Worm (Caenorhabditis elegans) whole organism, young adult: ENCODE measurements around the gene srx-46.

Experiments
- B0035.1 ChIP-seq: sonication (generic microtip); optimal IDR thresholded peaks from 2 replicates; lab custom pipeline; 2016; ENCODE audit warnings: missing genetic modification characterization, mild to moderate bottlenecking, missing compliant biosample characterization, missing genotype, missing genetic modification reagents
- B0336.3 ChIP-seq: fragments of 200-800 bp; sonication (Bioruptor generic); IDR thresholded peaks from 2 replicates; pipeline ENCODE4 v1.3.6; 2022; ENCODE audit warnings: missing genetic modification characterization, missing compliant biosample characterization
- F33H1.4 ChIP-seq: fragments of 200-800 bp; sonication (Bioruptor generic); IDR thresholded peaks from 2 replicates; pipeline ENCODE4 v1.3.6; 2022; ENCODE audit warnings: missing genetic modification reagents, missing genetic modification characterization, missing compliant biosample characterization
- F37B4.10 ChIP-seq: fragments of 200-800 bp; sonication (Bioruptor generic); IDR thresholded peaks from 2 replicates; pipeline ENCODE4 v1.3.6; 2022; ENCODE audit warnings: missing genetic modification characterization, missing compliant biosample characterization
- F39B2.1 ChIP-seq: fragments of 200-800 bp; sonication (Bioruptor generic); IDR thresholded peaks from 2 replicates; pipeline ENCODE4 v1.3.6; 2022; ENCODE audit warnings: missing genetic modification reagents, missing genetic modification characterization, missing compliant biosample characterization
- Y56A3A.18 ChIP-seq: fragments of 200-800 bp; sonication (Bioruptor generic); IDR thresholded peaks from 2 replicates; pipeline ENCODE4 v1.3.6; 2022; ENCODE audit warnings: missing genetic modification reagents, missing genetic modification characterization, missing compliant biosample characterization
- akir-1 ChIP-seq: fragments of 200-800 bp; sonication (Bioruptor generic); optimal IDR thresholded peaks from 2 replicates; lab custom pipeline; 2018; ENCODE audit warnings: mild to moderate bottlenecking, missing genetic modification characterization, moderate library complexity, missing compliant biosample characterization
- ama-1 ChIP-seq, 3 experiments: fragments of 150-350 bp in 1 of 3; sonication (generic microtip) in 2 of 3; optimal IDR thresholded peaks; 2 replicates each; lab custom pipeline; 2014 to 2018; ENCODE audit warnings: missing biosample characterization in 2 of 3, missing genetic modification characterization in 2 of 3, missing genetic modification reagents in 2 of 3
- bed-2 ChIP-seq: fragments of 200-800 bp; sonication (Bioruptor generic); IDR thresholded peaks from 2 replicates; pipeline ENCODE4 v1.3.6; 2022; ENCODE audit warnings: missing genetic modification reagents, missing genetic modification characterization, missing compliant biosample characterization
- cebp-1 ChIP-seq, 2 experiments: fragments of 200-800 bp in 1 of 2; sonication (Bioruptor generic) in 1 of 2; sonication (generic microtip) in 1 of 2; IDR thresholded peaks in 1 of 2; optimal IDR thresholded peaks in 1 of 2; 2 replicates each; pipeline versions ENCODE4 v1.3.6 to Lab custom; 2017 to 2022; ENCODE audit warnings: missing compliant biosample characterization in 2 of 2, missing genetic modification characterization in 2 of 2, mild to moderate bottlenecking in 1 of 2, missing genetic modification reagents in 1 of 2, moderate library complexity in 1 of 2
- ceh-100 ChIP-seq: fragments of 200-800 bp; sonication (Bioruptor generic); IDR thresholded peaks from 2 replicates; pipeline ENCODE4 v1.3.6; 2022; ENCODE audit warnings: missing genetic modification reagents, missing genetic modification characterization, missing compliant biosample characterization
- die-1 ChIP-seq: sonication (generic microtip); optimal IDR thresholded peaks from 2 replicates; lab custom pipeline; 2016; ENCODE audit warnings: missing genotype, mild to moderate bottlenecking, missing genetic modification characterization, missing compliant biosample characterization
- dox-1 ChIP-seq: fragments of 200-800 bp; sonication (Bioruptor generic); IDR thresholded peaks from 2 replicates; pipeline ENCODE4 v1.3.6; 2022; ENCODE audit warnings: missing genetic modification reagents, missing genetic modification characterization, missing compliant biosample characterization
- egl-18 ChIP-seq: fragments of 200-800 bp; sonication (Bioruptor generic); IDR thresholded peaks from 2 replicates; pipeline ENCODE4 v1.3.6; 2022; ENCODE audit warnings: missing genetic modification reagents, missing genetic modification characterization, missing compliant biosample characterization
- ekl-4 ChIP-seq: fragments of 200-800 bp; sonication (Bioruptor generic); IDR thresholded peaks from 2 replicates; pipeline ENCODE4 v1.3.6; 2022; ENCODE audit warnings: missing genetic modification reagents, missing genetic modification characterization, missing compliant biosample characterization
- gei-17 ChIP-seq: fragments of 200-800 bp; sonication (Bioruptor generic); optimal IDR thresholded peaks from 2 replicates; lab custom pipeline; 2018; ENCODE audit warnings: mild to moderate bottlenecking, missing genetic modification characterization, missing compliant biosample characterization
- him-1 ChIP-seq: sonication (generic microtip); optimal IDR thresholded peaks from 2 replicates; lab custom pipeline; 2016; ENCODE audit warnings: missing genotype, missing genetic modification reagents, missing genetic modification characterization, missing compliant biosample characterization
- hlh-12 ChIP-seq: sonication (generic microtip); optimal IDR thresholded peaks from 2 replicates; lab custom pipeline; 2016; ENCODE audit warnings: missing genetic modification characterization, missing compliant biosample characterization
- hmg-1.2 ChIP-seq: fragments of 200-800 bp; sonication (Bioruptor generic); IDR thresholded peaks from 2 replicates; pipeline ENCODE4 v1.3.6; 2022; ENCODE audit warnings: missing genetic modification reagents, missing genetic modification characterization, missing compliant biosample characterization
- let-526 ChIP-seq: fragments of 200-800 bp; sonication (Bioruptor generic); IDR thresholded peaks from 2 replicates; pipeline ENCODE4 v1.3.6; 2022; ENCODE audit warnings: missing genetic modification reagents, missing genetic modification characterization, missing compliant biosample characterization
- lin-26 ChIP-seq: fragments of 200-800 bp; sonication (Bioruptor generic); IDR thresholded peaks from 2 replicates; pipeline ENCODE4 v1.3.6; 2022; ENCODE audit warnings: missing genetic modification reagents, missing genetic modification characterization, missing compliant biosample characterization
- lin-35 ChIP-seq, 3 experiments: fragments of 150-350 bp in 2 of 3; sonication (generic microtip) in 1 of 3; optimal IDR thresholded peaks; 2 replicates each; lab custom pipeline; 2014 to 2018; ENCODE audit warnings: missing biosample characterization in 3 of 3, missing genetic modification characterization in 3 of 3, missing genetic modification reagents in 3 of 3
- lir-1 ChIP-seq: fragments of 200-800 bp; sonication (Bioruptor generic); conservative IDR thresholded peaks from 2 replicates; pipeline ENCODE4 v1.3.6; 2022; ENCODE audit warnings: missing genetic modification reagents, missing genetic modification characterization, missing compliant biosample characterization
- lsl-1 ChIP-seq: fragments of 200-800 bp; sonication (Bioruptor generic); optimal IDR thresholded peaks from 2 replicates; lab custom pipeline; 2018; ENCODE audit warnings: mild to moderate bottlenecking, missing genetic modification characterization, moderate library complexity, missing compliant biosample characterization
- mcd-1 ChIP-seq: fragments of 200-800 bp; sonication (Bioruptor generic); IDR thresholded peaks from 2 replicates; pipeline ENCODE4 v1.3.6; 2022; ENCODE audit warnings: missing genetic modification reagents, missing genetic modification characterization, missing compliant biosample characterization
- mes-4 ChIP-seq: sonication (generic microtip); optimal IDR thresholded peaks from 2 replicates; lab custom pipeline; 2016; ENCODE audit warnings: missing genotype, missing genetic modification characterization, missing compliant biosample characterization
- nhr-80 ChIP-seq: sonication (generic microtip); optimal IDR thresholded peaks from 2 replicates; lab custom pipeline; 2016; ENCODE audit warnings: missing genetic modification characterization, missing compliant biosample characterization
- pbrm-1 ChIP-seq: fragments of 200-800 bp; sonication (Bioruptor generic); IDR thresholded peaks from 2 replicates; pipeline ENCODE4 v1.3.6; 2022; ENCODE audit warnings: missing genetic modification reagents, missing genetic modification characterization, missing compliant biosample characterization
- repo-1 ChIP-seq: sonication (generic microtip); optimal IDR thresholded peaks from 2 replicates; lab custom pipeline; 2017; ENCODE audit warnings: mild to moderate bottlenecking, missing genetic modification characterization, missing compliant biosample characterization
- rpc-1 ChIP-seq, 2 experiments: fragments of 150-350 bp in 1 of 2; sonication (generic microtip) in 1 of 2; optimal IDR thresholded peaks; 2 replicates each; lab custom pipeline; 2014 to 2018; ENCODE audit warnings: missing biosample characterization in 1 of 2, missing genetic modification characterization in 1 of 2, missing genetic modification reagents in 1 of 2, missing genotype in 1 of 2
- snpc-3.4 ChIP-seq: sonication (generic microtip); optimal IDR thresholded peaks from 2 replicates; lab custom pipeline; 2017; ENCODE audit warnings: missing genetic modification characterization, mild to moderate bottlenecking, missing compliant biosample characterization, antibody characterized with exemption, moderate library complexity, missing genotype, missing genetic modification reagents
- snpc-4 ChIP-seq, 5 experiments: fragments of 150-350 bp in 1 of 5; sonication (generic microtip) in 4 of 5; optimal IDR thresholded peaks; 2 replicates each; lab custom pipeline; 2014 to 2018; ENCODE audit warnings: missing genetic modification characterization in 5 of 5, missing biosample characterization in 3 of 5, antibody characterized with exemption in 2 of 5, mild to moderate bottlenecking in 2 of 5, missing compliant biosample characterization in 2 of 5, missing genotype in 2 of 5, moderate library complexity in 2 of 5, missing genetic modification reagents in 1 of 5
- unc-62 ChIP-seq: fragments of 150-350 bp; optimal IDR thresholded peaks from 2 replicates; lab custom pipeline; 2014; ENCODE audit warnings: missing biosample characterization, missing genetic modification reagents, missing genetic modification characterization
- zfh-2 ChIP-seq: fragments of 200-800 bp; sonication (Bioruptor generic); conservative IDR thresholded peaks from 2 replicates; pipeline ENCODE4 v1.3.6; 2022; ENCODE audit warnings: missing genetic modification reagents, missing genetic modification characterization, missing compliant biosample characterization
- ztf-26 ChIP-seq: sonication (generic microtip); optimal IDR thresholded peaks from 2 replicates; lab custom pipeline; 2017; ENCODE audit warnings: missing genetic modification characterization, missing compliant biosample characterization
- ztf-28 ChIP-seq: fragments of 200-800 bp; sonication (Bioruptor generic); IDR thresholded peaks from 2 replicates; pipeline ENCODE4 v1.3.6; 2022; ENCODE audit warnings: missing genetic modification reagents, missing genetic modification characterization, missing compliant biosample characterization
- ztf-3 ChIP-seq: fragments of 200-800 bp; sonication (Bioruptor generic); optimal IDR thresholded peaks from 2 replicates; lab custom pipeline; 2018; ENCODE audit warnings: mild to moderate bottlenecking, missing genetic modification characterization, missing compliant biosample characterization

The srx-46 gene

DNA sequence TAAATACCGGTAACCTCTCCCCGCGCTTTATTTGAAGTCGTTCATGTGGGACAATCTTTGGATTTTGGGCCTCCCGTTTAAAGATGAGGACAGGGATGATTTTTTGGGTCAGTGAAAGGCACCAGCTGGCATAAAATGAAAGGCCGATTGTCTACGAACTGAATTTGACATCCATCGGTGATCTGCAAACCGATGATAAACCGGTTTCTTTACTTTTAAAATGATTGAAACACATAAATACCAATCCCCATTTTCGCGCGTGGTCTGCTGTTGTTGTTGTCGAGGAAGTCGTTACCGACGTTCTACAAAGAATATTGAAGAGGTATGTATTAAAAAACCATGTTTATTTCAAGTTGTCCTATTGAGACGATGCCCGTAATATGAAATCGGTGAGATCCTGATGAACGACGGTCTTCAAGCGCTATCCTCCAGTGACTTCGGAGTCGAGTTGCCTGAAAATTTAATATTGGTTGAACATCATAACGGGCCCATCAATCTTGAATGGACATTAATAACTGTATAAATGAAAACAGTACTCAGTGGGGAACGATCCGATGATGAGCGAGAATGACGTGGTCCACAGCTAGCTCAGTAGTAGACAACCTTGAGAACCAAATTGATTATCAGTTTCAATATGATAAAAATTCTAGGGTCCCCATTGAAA is 9.9 kb upstream of the srx-46 start (continued):
- TF ChIP-seq him-1 (tag; lab: Kevin White, UChicago) (no peak), ztf-26 (tag; lab: Kevin White, UChicago) (no peak), snpc-3.4 (tag; lab: Kevin White, UChicago) (no peak), gei-17 (no peak), lin-35 (GFP tag; optimal IDR thresholded peaks at IDR 0.05; lab: Kevin White, UChicago) (no peak), cebp-1 (GFP tag; IDR thresholded peaks at IDR 0.05; lab: Robert Waterston, UW) (peak; percentile 49; the same call in 1 of the 2 replicates), cebp-1 (tag; optimal IDR thresholded peaks at IDR 0.05; lab: Kevin White, UChicago) (peak; percentile 7), bed-2 (no peak), hlh-12 (tag; lab: Kevin White, UChicago) (no peak), B0035.1 (tag; lab: Kevin White, UChicago) (no peak), lin-26 (GFP tag; lab: Robert Waterston, UW) (no peak; the same call in 1 of the 2 replicates), F37B4.10 (GFP tag; lab: Robert Waterston, UW) (0 out of 2 replicates have a peak, but pooled peaks have one; percentile 30), F39B2.1 (no peak), unc-62 (GFP tag; lab: Kevin White, UChicago) (no peak), let-526 (peak; percentile 21; the same call in 1 of the 2 replicates), ekl-4 (GFP tag; lab: Robert Waterston, UW) (peak; percentile 77), lir-1 (GFP tag; lab: Robert Waterston, UW) (0 out of 2 replicates have a peak, but pooled peaks have one; percentile 27), mes-4 (tag; lab: Kevin White, UChicago) (no peak), mcd-1 (GFP tag; lab: Robert Waterston, UW) (0 out of 2 replicates have a peak, but pooled peaks have one; percentile 44), pbrm-1 (peak; percentile 74), egl-18 (GFP tag; lab: Robert Waterston, UW) (0 out of 2 replicates have a peak, but pooled peaks have one; percentile 7), ama-1 (optimal IDR thresholded peaks at IDR 0.05; lab: Kevin White, UChicago) (peak; percentile 85), ama-1 (GFP tag; optimal IDR thresholded peaks at IDR 0.05; lab: Kevin White, UChicago) (peak in 1 of 2 experiments; percentile 45), akir-1 (GFP tag; lab: Kevin White, UChicago) (no peak), F33H1.4 (GFP tag; lab: Robert Waterston, UW) (no peak), snpc-4 (GFP tag; optimal IDR thresholded peaks at IDR 0.05; lab: Kevin White, UChicago) (no peak), snpc-4 (tag; optimal IDR thresholded peaks at IDR 0.05; lab: Kevin White, UChicago) (no peak), dox-1 (peak; percentile 91), rpc-1 (optimal IDR thresholded peaks at IDR 0.05; lab: Kevin White, UChicago) (no peak), rpc-1 (tag; optimal IDR thresholded peaks at IDR 0.05; lab: Kevin White, UChicago) (no peak), hmg-1.2 (GFP tag; lab: Robert Waterston, UW) (peak; percentile 56), Y56A3A.18 (GFP tag; lab: Robert Waterston, UW) (peak; percentile 50), die-1 (no peak), B0336.3 (GFP tag; lab: Robert Waterston, UW) (peak; percentile 8; the same call in 1 of the 2 replicates), lsl-1 (GFP tag; lab: Kevin White, UChicago) (peak; percentile 32), ztf-28 (GFP tag; lab: Robert Waterston, UW) (peak; percentile 59), zfh-2 (GFP tag; lab: Robert Waterston, UW) (no peak), ztf-3 (no peak), nhr-80 (no peak), repo-1 (tag; lab: Kevin White, UChicago) (no peak), ceh-100 (GFP tag; lab: Robert Waterston, UW) (no peak; the same call in 1 of the 2 replicates)
- TF ChIP-seq, all 124 proteins: peak for 47
